Worm (Caenorhabditis elegans) whole organism, L3 larva: ENCODE results near the gene nduv-2.

Experiments used
- ZK546.5 ChIP-seq: sonication (generic microtip); optimal IDR thresholded peaks from 2 replicates; lab custom pipeline; 2017; ENCODE audit warnings: missing biosample characterization, missing genetic modification characterization
- aly-2 ChIP-seq: fragments of 150-350 bp; optimal IDR thresholded peaks from 2 replicates; lab custom pipeline; 2014; ENCODE audit warnings: missing biosample characterization, missing genetic modification characterization
- ama-1 ChIP-seq: fragments of 150-350 bp; optimal IDR thresholded peaks from 2 replicates; lab custom pipeline; 2018
- ceh-16 ChIP-seq: sonication (generic microtip); optimal IDR thresholded peaks from 2 replicates; lab custom pipeline; 2017; ENCODE audit warnings: missing biosample characterization, missing genetic modification characterization
- ceh-28 ChIP-seq: fragments of 150-350 bp; optimal IDR thresholded peaks from 2 replicates; lab custom pipeline; 2014; ENCODE audit warnings: missing biosample characterization, missing genetic modification reagents, missing genetic modification characterization
- ceh-82 ChIP-seq: fragments of 150-350 bp; optimal IDR thresholded peaks from 2 replicates; lab custom pipeline; 2014; ENCODE audit warnings: missing biosample characterization, missing genetic modification characterization
- elt-1 ChIP-seq: fragments of 150-350 bp; optimal IDR thresholded peaks from 2 replicates; lab custom pipeline; 2014; ENCODE audit warnings: missing biosample characterization, missing genetic modification characterization
- elt-2 ChIP-seq: sonication (generic microtip); optimal IDR thresholded peaks from 2 replicates; lab custom pipeline; 2016; ENCODE audit warnings: missing genetic modification reagents, mild to moderate bottlenecking, missing genetic modification characterization, missing compliant biosample characterization
- elt-3 ChIP-seq, 3 experiments: fragments of 150-350 bp in 1 of 3; sonication (generic microtip) in 2 of 3; optimal IDR thresholded peaks; 2 replicates in 2 of 3; 4 replicates in 1 of 3; lab custom pipeline; 2014 to 2017; ENCODE audit warnings: missing biosample characterization in 3 of 3, missing genetic modification characterization in 3 of 3
- eor-1 ChIP-seq, 2 experiments: fragments of 150-350 bp; optimal IDR thresholded peaks; 2 replicates each; lab custom pipeline; 2014 to 2018; ENCODE audit warnings: missing biosample characterization in 2 of 2, missing genetic modification characterization in 2 of 2
- fkh-10 ChIP-seq: sonication (generic microtip); optimal IDR thresholded peaks from 2 replicates; lab custom pipeline; 2017; ENCODE audit warnings: missing biosample characterization, missing genetic modification reagents, missing genetic modification characterization
- fkh-2 ChIP-seq: fragments of 150-350 bp; optimal IDR thresholded peaks from 2 replicates; lab custom pipeline; 2014; ENCODE audit warnings: missing biosample characterization, missing genetic modification reagents, missing genetic modification characterization
- fos-1 ChIP-seq: fragments of 150-350 bp; optimal IDR thresholded peaks from 2 replicates; lab custom pipeline; 2014; ENCODE audit warnings: missing biosample characterization, missing genetic modification characterization
- hmg-11 ChIP-seq: sonication (generic microtip); optimal IDR thresholded peaks from 2 replicates; lab custom pipeline; 2016; ENCODE audit warnings: missing genetic modification characterization, missing compliant biosample characterization
- lin-15B ChIP-seq: fragments of 150-350 bp; optimal IDR thresholded peaks from 2 replicates; lab custom pipeline; 2014; ENCODE audit warnings: missing biosample characterization, missing genetic modification characterization
- lin-39 ChIP-seq: fragments of 150-350 bp; optimal IDR thresholded peaks from 2 replicates; lab custom pipeline; 2018; ENCODE audit warnings: missing biosample characterization, missing genetic modification reagents, missing genetic modification characterization
- lsy-12 ChIP-seq: sonication (generic microtip); optimal IDR thresholded peaks from 2 replicates; lab custom pipeline; 2016; ENCODE audit warnings: mild to moderate bottlenecking, missing genetic modification characterization, missing compliant biosample characterization
- mdl-1 ChIP-seq: fragments of 150-350 bp; optimal IDR thresholded peaks from 2 replicates; lab custom pipeline; 2014; ENCODE audit warnings: missing biosample characterization, missing genetic modification characterization
- mml-1 ChIP-seq: fragments of 150-350 bp; sonication (generic microtip); optimal IDR thresholded peaks from 3 replicates; lab custom pipeline; 2014; ENCODE audit warnings: missing biosample characterization, missing genetic modification characterization
- nfya-1 ChIP-seq: sonication (generic microtip); optimal IDR thresholded peaks from 2 replicates; lab custom pipeline; 2017; ENCODE audit warnings: missing genetic modification characterization, mild to moderate bottlenecking, missing compliant biosample characterization, antibody characterized with exemption, moderate library complexity; ENCODE audit not compliant: insufficient read depth
- nhr-11 ChIP-seq: fragments of 150-350 bp; optimal IDR thresholded peaks from 2 replicates; lab custom pipeline; 2014; ENCODE audit warnings: missing biosample characterization, missing genetic modification characterization
- nhr-12 ChIP-seq: fragments of 150-350 bp; optimal IDR thresholded peaks from 2 replicates; lab custom pipeline; 2014; ENCODE audit warnings: missing biosample characterization, missing genetic modification characterization
- nhr-23 ChIP-seq: fragments of 150-350 bp; optimal IDR thresholded peaks from 2 replicates; lab custom pipeline; 2014; ENCODE audit warnings: missing biosample characterization, missing genetic modification reagents, missing genetic modification characterization
- nhr-237 ChIP-seq: fragments of 150-350 bp; optimal IDR thresholded peaks from 2 replicates; lab custom pipeline; 2014; ENCODE audit warnings: missing biosample characterization, missing genetic modification characterization
- nhr-25 ChIP-seq: sonication (generic microtip); optimal IDR thresholded peaks from 2 replicates; lab custom pipeline; 2017; ENCODE audit warnings: missing biosample characterization, missing genetic modification characterization
- nhr-43 ChIP-seq: sonication (generic microtip); optimal IDR thresholded peaks from 2 replicates; lab custom pipeline; 2016; ENCODE audit warnings: mild to moderate bottlenecking, missing genetic modification characterization, missing compliant biosample characterization; ENCODE audit not compliant: poor library complexity, severe bottlenecking
- nhr-76 ChIP-seq: fragments of 150-350 bp; sonication (generic microtip); optimal IDR thresholded peaks from 5 replicates; lab custom pipeline; 2014; ENCODE audit warnings: missing biosample characterization, missing genetic modification characterization
- nhr-77 ChIP-seq: fragments of 150-350 bp; optimal IDR thresholded peaks from 2 replicates; lab custom pipeline; 2014; ENCODE audit warnings: missing biosample characterization, missing genetic modification characterization
- pha-4 ChIP-seq: fragments of 150-350 bp; optimal IDR thresholded peaks from 2 replicates; lab custom pipeline; 2014; ENCODE audit warnings: missing biosample characterization, missing genetic modification reagents, missing genetic modification characterization
- pqm-1 ChIP-seq: fragments of 150-350 bp; optimal IDR thresholded peaks from 2 replicates; lab custom pipeline; 2017; ENCODE audit warnings: missing biosample characterization, missing genetic modification characterization, inconsistent platforms
- skn-1 ChIP-seq: fragments of 150-350 bp; optimal IDR thresholded peaks from 2 replicates; lab custom pipeline; 2014; ENCODE audit warnings: missing biosample characterization, missing genetic modification characterization
- snpc-4 ChIP-seq: fragments of 150-350 bp; optimal IDR thresholded peaks from 2 replicates; lab custom pipeline; 2014; ENCODE audit warnings: missing biosample characterization, missing genetic modification characterization
- unc-39 ChIP-seq: sonication (generic microtip); optimal IDR thresholded peaks from 4 replicates; lab custom pipeline; 2017; ENCODE audit warnings: missing biosample characterization, missing genetic modification characterization
- unc-62 ChIP-seq: fragments of 150-350 bp; sonication (generic microtip); optimal IDR thresholded peaks from 4 replicates; lab custom pipeline; 2014; ENCODE audit warnings: missing biosample characterization, missing genetic modification reagents, missing genetic modification characterization
- zag-1 ChIP-seq: fragments of 150-350 bp; optimal IDR thresholded peaks from 2 replicates; lab custom pipeline; 2014; ENCODE audit warnings: missing biosample characterization, missing genetic modification characterization
- ztf-11 ChIP-seq: fragments of 150-350 bp; optimal IDR thresholded peaks from 2 replicates; lab custom pipeline; 2014; ENCODE audit warnings: missing biosample characterization, missing genetic modification characterization

The nduv-2 gene

DNA sequence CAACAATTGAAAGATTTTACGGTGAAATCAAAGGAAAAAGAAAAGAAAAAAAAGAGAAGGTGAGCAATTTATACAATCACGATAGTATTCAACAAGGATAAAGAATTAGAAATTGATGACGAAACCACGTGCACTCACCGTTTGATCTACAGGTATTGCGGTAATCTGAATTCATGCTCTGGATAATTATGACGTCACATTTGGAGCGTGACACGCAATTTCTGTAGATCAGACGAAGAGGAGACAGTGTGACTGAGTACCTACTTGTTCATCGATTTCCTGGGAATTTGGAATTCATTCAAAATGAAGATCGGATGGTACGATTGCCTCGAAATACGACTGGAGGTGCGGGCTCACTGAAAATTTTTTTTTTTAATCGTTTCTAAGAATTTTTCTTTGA, 27.0 kb downstream of the nduv-2 start:
- TF ChIP-seq elt-2 (tag; lab: Kevin White, UChicago), result no peak
- no peak for TF ChIP-seq lsy-12 (tag; lab: Kevin White, UChicago)
- TF ChIP-seq nhr-11 (tag; lab: Kevin White, UChicago), result no peak
- TF ChIP-seq nhr-23 (tag; lab: Kevin White, UChicago), result no peak
- TF ChIP-seq fkh-2, result no peak

DNA sequence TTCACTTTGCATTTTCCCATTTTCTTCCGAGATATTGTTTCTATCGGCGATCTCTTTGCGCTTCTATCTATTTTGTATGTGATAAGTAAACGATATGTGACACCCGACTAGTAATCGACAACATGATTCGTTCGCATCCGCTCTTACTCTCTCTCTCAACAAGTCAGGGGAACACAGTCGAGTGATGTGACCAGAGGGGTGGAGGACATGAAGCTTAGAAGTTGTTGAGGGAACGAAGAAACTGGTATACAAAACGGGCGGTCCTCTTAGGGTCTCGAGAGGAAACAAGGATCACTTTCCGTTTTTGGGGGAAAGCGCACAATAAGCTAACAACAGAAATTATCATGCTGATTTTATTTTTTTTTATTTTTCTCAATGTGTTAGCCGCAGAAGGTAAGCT, 32.3 kb downstream of the nduv-2 start, which contains the start of gene F53F4.4:
Gene F53F4.4, plus strand, starts transcription at position 301 of the 400 bp plus-strand sequence.
- TF ChIP-seq mml-1 (tag; lab: Kevin White, UChicago) (no peak), zag-1 (no peak), eor-1 (tag; optimal IDR thresholded peaks at IDR 0.05; lab: Kevin White, UChicago) (no peak), ama-1 (lab: Kevin White, UChicago) (no peak), fkh-10 (no peak), elt-3 (tag; optimal IDR thresholded peaks at IDR 0.05; lab: Kevin White, UChicago) (no peak), fkh-2 (no peak), lsy-12 (tag; lab: Kevin White, UChicago) (no peak), pqm-1 (no peak), elt-1 (no peak), nhr-43 (no peak)

DNA sequence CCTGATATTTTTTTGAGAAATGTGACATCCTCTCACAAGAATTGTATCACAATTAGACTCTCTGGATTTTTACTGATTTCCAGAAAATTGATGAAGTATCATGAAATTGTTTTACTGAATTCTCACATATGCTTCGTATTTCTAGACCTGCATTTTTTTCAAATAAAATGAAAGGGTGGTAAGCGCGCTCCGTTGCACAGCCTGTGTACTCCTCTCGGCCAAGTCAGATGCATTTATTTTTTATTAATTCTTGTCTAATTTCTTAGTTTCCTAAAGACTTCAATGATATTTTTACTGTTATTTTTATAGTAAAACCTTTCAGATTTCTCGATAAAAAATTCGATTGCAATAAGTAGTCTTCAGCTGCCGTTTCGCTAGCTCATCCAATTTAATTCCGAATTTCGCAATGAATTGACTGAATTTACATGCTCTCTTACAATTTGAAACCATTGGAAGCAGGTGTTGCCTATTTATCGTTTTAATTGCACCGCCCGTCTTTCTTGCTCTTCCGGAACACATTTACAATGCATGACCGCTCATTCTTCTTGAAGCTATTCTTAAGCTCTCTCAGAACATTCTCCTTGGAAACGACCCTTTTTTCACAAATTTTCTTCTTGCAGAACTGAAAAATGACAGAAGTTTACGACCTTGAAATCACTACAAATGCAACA, 33.7 kb downstream of the nduv-2 start, which contains the start of gene tbcb-1:
Gene tbcb-1, plus strand, starts transcription at position 621 of the 671 bp plus-strand sequence.
- TF ChIP-seq nhr-23 (tag; lab: Kevin White, UChicago) (peak; percentile 34), nhr-77 (no peak), snpc-4 (tag; lab: Kevin White, UChicago) (peak; percentile 36), lin-15B (peak; percentile 80), ceh-16 (tag; lab: Kevin White, UChicago) (no peak), nhr-11 (tag; lab: Kevin White, UChicago) (no peak), pha-4 (tag; lab: Kevin White, UChicago) (peak; percentile 43)

DNA sequence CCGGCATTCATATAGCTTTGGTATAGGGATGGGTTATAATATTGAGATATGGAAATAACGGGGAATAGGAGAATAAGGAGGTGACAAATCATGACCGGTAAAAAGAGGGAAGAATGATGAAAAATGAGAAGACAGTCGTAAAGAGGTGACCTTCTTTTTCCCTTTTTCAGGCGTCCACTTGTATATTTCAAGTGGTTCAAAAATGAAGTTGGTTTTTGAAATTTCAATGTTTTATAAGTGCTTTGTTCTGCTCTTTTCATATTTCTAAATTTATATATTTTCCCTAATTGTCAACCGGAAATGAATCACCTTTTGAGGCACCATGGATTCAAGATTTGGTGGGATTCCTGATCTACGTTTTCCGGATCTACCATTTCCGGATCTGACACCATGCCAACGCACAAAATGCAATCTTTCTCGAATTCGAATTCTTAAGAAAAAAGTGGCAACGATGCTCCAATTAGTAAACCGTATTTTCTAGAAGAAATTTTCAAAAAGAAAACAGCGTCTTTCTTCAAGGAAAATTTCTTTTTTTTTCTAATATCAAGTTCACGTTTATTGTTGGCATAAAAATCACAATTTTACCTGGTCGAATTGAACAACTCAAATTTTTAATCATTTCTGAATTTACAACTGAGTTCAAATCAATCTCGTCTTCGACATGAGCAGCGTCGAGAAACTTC, 35.7 kb downstream of the nduv-2 start, which contains the start of the genes F53F4.2 and F53F4.18:
Gene F53F4.2, minus strand, starts transcription at position 101 of the 683 bp plus-strand sequence.
Gene F53F4.18, plus strand, starts transcription at position 633 of the 683 bp plus-strand sequence.
- TF ChIP-seq lin-39 (tag; lab: Kevin White, UChicago) (no peak), fkh-2 (no peak), nhr-25 (tag; lab: Kevin White, UChicago) (no peak), nhr-237 (tag; lab: Kevin White, UChicago) (no peak), ceh-28 (tag; lab: Kevin White, UChicago) (no peak), nfya-1 (tag; lab: Kevin White, UChicago) (no peak), unc-62 (GFP tag; lab: Kevin White, UChicago) (no peak), mml-1 (tag; lab: Kevin White, UChicago) (no peak), nhr-76 (no peak), ZK546.5 (no peak), pha-4 (tag; lab: Kevin White, UChicago) (no peak), ceh-82 (tag; lab: Kevin White, UChicago) (no peak), skn-1 (tag; lab: Kevin White, UChicago) (no peak), aly-2 (no peak)

DNA sequence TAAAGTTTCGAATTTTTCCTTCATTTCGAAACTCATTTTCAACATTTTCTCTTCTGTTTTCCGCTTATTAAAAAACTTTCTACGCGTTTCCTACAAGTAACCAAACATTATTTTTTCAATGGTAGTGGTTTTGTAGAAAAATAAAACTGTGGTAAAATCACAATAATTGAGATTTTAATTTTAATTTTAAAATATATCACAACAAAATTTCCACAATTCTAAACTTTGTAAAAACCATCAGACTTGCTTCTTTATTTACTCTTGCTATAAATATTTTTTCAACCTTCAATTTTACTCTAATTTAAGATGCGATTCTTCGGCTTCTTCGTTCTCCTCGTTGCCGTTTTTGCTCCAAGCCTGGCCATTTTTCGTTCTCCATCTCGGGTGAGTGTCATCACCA, 37.5 kb downstream of the nduv-2 start, which contains the start of gene F53F4.17:
Gene F53F4.17, plus strand, starts transcription at position 301 of the 400 bp plus-strand sequence.
- TF ChIP-seq nhr-12, result no peak
- TF ChIP-seq pqm-1, result no peak
- TF ChIP-seq hmg-11, result no peak
- no peak for TF ChIP-seq ceh-16 (tag; lab: Kevin White, UChicago)
- no peak for TF ChIP-seq lin-39 (tag; lab: Kevin White, UChicago)
- no peak for TF ChIP-seq mdl-1
- TF ChIP-seq zag-1, result no peak
- no peak for TF ChIP-seq ztf-11 (tag; lab: Kevin White, UChicago)
- no peak for TF ChIP-seq nhr-23 (tag; lab: Kevin White, UChicago)
- no peak for TF ChIP-seq unc-39 (tag; lab: Kevin White, UChicago)
- TF ChIP-seq unc-62 (GFP tag; lab: Kevin White, UChicago), result no peak
- TF ChIP-seq ZK546.5, result no peak
- TF ChIP-seq snpc-4 (tag; lab: Kevin White, UChicago), result no peak
- TF ChIP-seq nhr-76, result no peak
- no peak for TF ChIP-seq fos-1 (tag; lab: Kevin White, UChicago)
